Fruit fly (Drosophila melanogaster) whole organism, pupa: ENCODE measurements around the gene Cht11.

Experiments used
- CG10348 ChIP-seq: fragments of 200-800 bp; sonication (Bioruptor generic); IDR thresholded peaks from 2 replicates; pipeline ENCODE4 v1.3.6; 2022; ENCODE audit warnings: missing biosample characterization, missing genetic modification characterization
- CG12605 ChIP-seq: fragments of 200-800 bp; sonication (Bioruptor generic); IDR thresholded peaks from 2 replicates; pipeline ENCODE4 v1.3.6; 2022; ENCODE audit warnings: missing biosample characterization, missing genetic modification characterization
- CG13204 ChIP-seq: fragments of 200-800 bp; sonication (Bioruptor generic); optimal IDR thresholded peaks from 2 replicates; lab custom pipeline; 2018; ENCODE audit warnings: missing biosample characterization, mild to moderate bottlenecking, missing genetic modification characterization, moderate library complexity
- CG14655 ChIP-seq: fragments of 200-800 bp; sonication (Bioruptor generic); optimal IDR thresholded peaks from 3 replicates; lab custom pipeline; 2017; ENCODE audit warnings: mild to moderate bottlenecking, missing biosample characterization, missing genetic modification reagents, missing genetic modification characterization
- CG15710 ChIP-seq: fragments of 200-800 bp; sonication (Bioruptor generic); optimal IDR thresholded peaks from 2 replicates; lab custom pipeline; 2018; ENCODE audit warnings: missing biosample characterization, mild to moderate bottlenecking, missing genetic modification characterization, moderate library complexity
- CG17806 ChIP-seq: fragments of 200-800 bp; sonication (Bioruptor generic); optimal IDR thresholded peaks from 2 replicates; lab custom pipeline; 2018; ENCODE audit warnings: missing biosample characterization, mild to moderate bottlenecking, missing genetic modification characterization, moderate library complexity
- CG32121 ChIP-seq: fragments of 200-800 bp; sonication (Bioruptor generic); IDR thresholded peaks from 2 replicates; pipeline ENCODE4 v1.3.6; 2022; ENCODE audit warnings: missing biosample characterization, missing genetic modification characterization
- CG34367 ChIP-seq: fragments of 200-800 bp; sonication (Bioruptor generic); optimal IDR thresholded peaks from 2 replicates; lab custom pipeline; 2018; ENCODE audit warnings: missing biosample characterization, mild to moderate bottlenecking, missing genetic modification characterization
- CG4496 ChIP-seq: fragments of 200-800 bp; sonication (Bioruptor generic); IDR thresholded peaks from 3 replicates; pipeline ENCODE4 v1.3.6; 2022; ENCODE audit warnings: missing biosample characterization, missing genetic modification characterization
- CG8159 ChIP-seq: fragments of 200-800 bp; sonication (Bioruptor generic); optimal IDR thresholded peaks from 3 replicates; lab custom pipeline; 2018; ENCODE audit warnings: missing biosample characterization, mild to moderate bottlenecking, missing genetic modification characterization, moderate library complexity
- CG8301 ChIP-seq: fragments of 200-800 bp; sonication (Bioruptor generic); optimal IDR thresholded peaks from 2 replicates; lab custom pipeline; 2018; ENCODE audit warnings: missing biosample characterization, mild to moderate bottlenecking, missing genetic modification characterization
- CG9948 ChIP-seq: fragments of 200-800 bp; sonication (Bioruptor generic); optimal IDR thresholded peaks from 2 replicates; lab custom pipeline; 2018; ENCODE audit warnings: missing biosample characterization, mild to moderate bottlenecking, missing genetic modification characterization, moderate library complexity
- D1 ChIP-seq: fragments of 200-800 bp; sonication (Bioruptor generic); optimal IDR thresholded peaks from 2 replicates; lab custom pipeline; 2018; ENCODE audit warnings: missing biosample characterization, mild to moderate bottlenecking, missing genetic modification characterization, moderate library complexity
- EcR ChIP-seq: fragments of 200-800 bp; sonication (Bioruptor generic); optimal IDR thresholded peaks from 3 replicates; lab custom pipeline; 2019; ENCODE audit warnings: missing biosample characterization, missing genetic modification characterization, mild to moderate bottlenecking, moderate library complexity, missing genetic modification reagents
- Ets98B ChIP-seq: fragments of 200-800 bp; sonication (Bioruptor generic); IDR thresholded peaks from 2 replicates; pipeline ENCODE4 v1.3.6; 2022; ENCODE audit warnings: missing biosample characterization, missing genetic modification characterization
- Pif1A ChIP-seq: fragments of 200-800 bp; sonication (Bioruptor generic); optimal IDR thresholded peaks from 3 replicates; lab custom pipeline; 2016; ENCODE audit warnings: missing biosample characterization, missing genetic modification characterization
- Pif1B ChIP-seq: fragments of 200-800 bp; sonication (Bioruptor generic); optimal IDR thresholded peaks from 3 replicates; lab custom pipeline; 2016; ENCODE audit warnings: missing biosample characterization, missing genetic modification characterization
- Snoo ChIP-seq: fragments of 200-800 bp; sonication (Bioruptor generic); optimal IDR thresholded peaks from 3 replicates; lab custom pipeline; 2017; ENCODE audit warnings: missing biosample characterization, mild to moderate bottlenecking, missing genetic modification characterization, inconsistent platforms
- fd96Ca ChIP-seq: fragments of 200-800 bp; sonication (Bioruptor generic); IDR thresholded peaks from 3 replicates; pipeline ENCODE4 v1.3.6; 2022; ENCODE audit warnings: missing biosample characterization, missing genetic modification characterization
- gl ChIP-seq: fragments of 200-800 bp; sonication (Bioruptor generic); optimal IDR thresholded peaks from 2 replicates; lab custom pipeline; 2018; ENCODE audit warnings: missing biosample characterization, mild to moderate bottlenecking, missing genetic modification characterization
- rn ChIP-seq: fragments of 200-800 bp; sonication (Bioruptor generic); IDR thresholded peaks from 2 replicates; pipeline ENCODE4 v1.3.6; 2022; ENCODE audit warnings: missing biosample characterization, missing genetic modification characterization

The Cht11 gene

dm6 chrX:6852574-6852973 lies 3.3 kb upstream of the Cht11 start:
- TF ChIP-seq Snoo (tag; lab: Kevin White, UChicago) (peak; percentile 91), Ets98B (GFP tag; lab: Robert Waterston, UW) (peak; percentile 85), CG13204 (GFP tag; lab: Kevin White, UChicago) (peak; percentile 68), CG32121 (GFP tag; lab: Robert Waterston, UW) (peak; percentile 87), CG15710 (tag; lab: Kevin White, UChicago) (peak; percentile 92), CG10348 (GFP tag; lab: Robert Waterston, UW) (peak; percentile 76), Pif1B (peak; percentile 88), CG14655 (GFP tag; lab: Kevin White, UChicago) (peak; percentile 93), CG12605 (GFP tag; lab: Robert Waterston, UW) (peak; percentile 78), Pif1A (GFP tag; lab: Kevin White, UChicago) (peak; percentile 92), CG17806 (peak; percentile 90), fd96Ca (GFP tag; lab: Robert Waterston, UW) (peak; percentile 91), gl (tag; lab: Kevin White, UChicago) (peak; percentile 81), CG34367 (tag; lab: Kevin White, UChicago) (peak; percentile 91), rn (GFP tag; lab: Robert Waterston, UW) (peak; percentile 68), CG4496 (GFP tag; lab: Robert Waterston, UW) (peak; percentile 93), D1 (tag; lab: Kevin White, UChicago) (peak; percentile 53), CG8301 (tag; lab: Kevin White, UChicago) (peak; percentile 90), EcR (GFP tag; lab: Kevin White, UChicago) (peak; percentile 47), CG8159 (peak; percentile 93), CG9948 (tag; lab: Kevin White, UChicago) (peak; percentile 92)

- peak; percentile 71 for TF ChIP-seq CG9948 (tag; lab: Kevin White, UChicago)
- no peak for TF ChIP-seq EcR (GFP tag; lab: Kevin White, UChicago)
- peak; percentile 68 for TF ChIP-seq CG17806
- TF ChIP-seq Pif1A (GFP tag; lab: Kevin White, UChicago), result peak; percentile 55
- peak; percentile 83 for TF ChIP-seq CG8159
- no peak for TF ChIP-seq CG12605 (GFP tag; lab: Robert Waterston, UW)
- TF ChIP-seq Snoo (tag; lab: Kevin White, UChicago), result peak; percentile 67
- TF ChIP-seq CG34367 (tag; lab: Kevin White, UChicago), result peak; percentile 65
- TF ChIP-seq CG10348 (GFP tag; lab: Robert Waterston, UW), result peak; percentile 55; the same call in 1 of the 2 replicates
- peak; percentile 66 for TF ChIP-seq CG8301 (tag; lab: Kevin White, UChicago)
- no peak for TF ChIP-seq Pif1B
- peak; percentile 80 for TF ChIP-seq CG15710 (tag; lab: Kevin White, UChicago)
- TF ChIP-seq fd96Ca (GFP tag; lab: Robert Waterston, UW), result 0 out of 3 replicates have a peak, but pooled peaks have one; percentile 50
- peak; percentile 39 for TF ChIP-seq rn (GFP tag; lab: Robert Waterston, UW)
- peak; percentile 68 for TF ChIP-seq CG32121 (GFP tag; lab: Robert Waterston, UW)
- no peak for TF ChIP-seq D1 (tag; lab: Kevin White, UChicago)
- TF ChIP-seq CG4496 (GFP tag; lab: Robert Waterston, UW), result peak; percentile 82
- TF ChIP-seq CG13204 (GFP tag; lab: Kevin White, UChicago), result no peak
- TF ChIP-seq CG14655 (GFP tag; lab: Kevin White, UChicago), result peak; percentile 82
- peak; percentile 40 for TF ChIP-seq gl (tag; lab: Kevin White, UChicago)
- peak; percentile 73 for TF ChIP-seq Ets98B (GFP tag; lab: Robert Waterston, UW)
These were observed 5.4 kb downstream of the Cht11 start, which contains the start of the genes CG14435 and Tmf for dm6 chrX:6843841-6844440. TSS of gene CG14435 (minus strand) at chrX:6843921. TSS of gene Tmf (plus strand) at chrX:6844341.

dm6 chrX:6832584-6832983 lies 16.7 kb downstream of the Cht11 start, which contains the start of gene mAChR-C:
TSS of gene mAChR-C (minus strand) at chrX:6832684.
- TF ChIP-seq CG10348 (GFP tag; lab: Robert Waterston, UW), result no peak

dm6 chrX:6824203-6824602 lies 25.1 kb downstream of the Cht11 start, which contains the start of gene nonC:
TSS of gene nonC (plus strand) at chrX:6824496.
- TF ChIP-seq fd96Ca (GFP tag; lab: Robert Waterston, UW) (no peak), CG4496 (GFP tag; lab: Robert Waterston, UW) (no peak), CG17806 (no peak), CG14655 (GFP tag; lab: Kevin White, UChicago) (no peak), Pif1B (no peak), Pif1A (GFP tag; lab: Kevin White, UChicago) (no peak), rn (GFP tag; lab: Robert Waterston, UW) (no peak), CG15710 (tag; lab: Kevin White, UChicago) (no peak), CG13204 (GFP tag; lab: Kevin White, UChicago) (no peak), EcR (GFP tag; lab: Kevin White, UChicago) (no peak), CG10348 (GFP tag; lab: Robert Waterston, UW) (no peak), CG9948 (tag; lab: Kevin White, UChicago) (no peak), Ets98B (GFP tag; lab: Robert Waterston, UW) (no peak), CG32121 (GFP tag; lab: Robert Waterston, UW) (no peak), CG12605 (GFP tag; lab: Robert Waterston, UW) (no peak), CG8301 (tag; lab: Kevin White, UChicago) (no peak)

- TF ChIP-seq fd96Ca (GFP tag; lab: Robert Waterston, UW), result no peak
These were observed 26.4 kb downstream of the Cht11 start, which contains the start of gene Atx-1 for dm6 chrX:6822904-6823303. TSS of gene Atx-1 (plus strand) at chrX:6823204.
